Worm (Caenorhabditis elegans) whole organism, young adult: ENCODE data around the gene cec-6.
A peak's percentile ranks its signal among the peaks of the same experiment; 100 is the strongest.

ENCODE experiments used
- B0336.3 ChIP-seq: fragments of 200-800 bp; sonication (Bioruptor generic); IDR thresholded peaks from 2 replicates; pipeline ENCODE4 v1.3.6; 2022; ENCODE audit warnings: missing genetic modification characterization, missing compliant biosample characterization
- C06A6.2 ChIP-seq: fragments of 200-800 bp; sonication (Bioruptor generic); conservative IDR thresholded peaks from 2 replicates; pipeline ENCODE4 v1.3.6; 2022; ENCODE audit warnings: missing genetic modification characterization, missing compliant biosample characterization
- F22D6.2 ChIP-seq: sonication (generic microtip); optimal IDR thresholded peaks from 2 replicates; lab custom pipeline; 2016; ENCODE audit warnings: mild to moderate bottlenecking, missing genetic modification characterization, missing compliant biosample characterization
- F33H1.4 ChIP-seq: fragments of 200-800 bp; sonication (Bioruptor generic); IDR thresholded peaks from 2 replicates; pipeline ENCODE4 v1.3.6; 2022; ENCODE audit warnings: missing genetic modification reagents, missing genetic modification characterization, missing compliant biosample characterization
- K11D2.4 ChIP-seq: fragments of 200-800 bp; sonication (Bioruptor generic); IDR thresholded peaks from 2 replicates; pipeline ENCODE4 v1.3.6; 2022; ENCODE audit warnings: missing genetic modification reagents, missing genetic modification characterization, missing compliant biosample characterization
- K12H6.12 ChIP-seq: fragments of 200-800 bp; sonication (Bioruptor generic); optimal IDR thresholded peaks from 2 replicates; lab custom pipeline; 2018; ENCODE audit warnings: mild to moderate bottlenecking, missing genetic modification characterization, missing compliant biosample characterization
- T26A5.8 ChIP-seq: sonication (generic microtip); optimal IDR thresholded peaks from 2 replicates; lab custom pipeline; 2016; ENCODE audit warnings: missing genetic modification characterization, missing compliant biosample characterization
- Y53G8AR.9 ChIP-seq: fragments of 200-800 bp; sonication (Bioruptor generic); conservative IDR thresholded peaks from 2 replicates; pipeline ENCODE4 v1.3.6; 2022; ENCODE audit warnings: missing genetic modification reagents, missing genetic modification characterization, missing compliant biosample characterization
- atf-7 ChIP-seq: sonication (generic microtip); optimal IDR thresholded peaks from 2 replicates; lab custom pipeline; 2017; ENCODE audit warnings: mild to moderate bottlenecking, missing genetic modification characterization, missing compliant biosample characterization
- cebp-1 ChIP-seq, 2 experiments: fragments of 200-800 bp in 1 of 2; sonication (Bioruptor generic) in 1 of 2; sonication (generic microtip) in 1 of 2; IDR thresholded peaks in 1 of 2; optimal IDR thresholded peaks in 1 of 2; 2 replicates each; pipeline versions ENCODE4 v1.3.6 to Lab custom; 2017 to 2022; ENCODE audit warnings: missing compliant biosample characterization in 2 of 2, missing genetic modification characterization in 2 of 2, mild to moderate bottlenecking in 1 of 2, missing genetic modification reagents in 1 of 2, moderate library complexity in 1 of 2
- cebp-2 ChIP-seq: fragments of 200-800 bp; sonication (Bioruptor generic); IDR thresholded peaks from 2 replicates; pipeline ENCODE4 v1.3.6; 2022; ENCODE audit warnings: missing genetic modification characterization, missing compliant biosample characterization
- ceh-27 ChIP-seq: fragments of 200-800 bp; sonication (Bioruptor generic); optimal IDR thresholded peaks from 2 replicates; lab custom pipeline; 2018; ENCODE audit warnings: mild to moderate bottlenecking, missing genetic modification characterization, moderate library complexity, missing compliant biosample characterization
- dox-1 ChIP-seq: fragments of 200-800 bp; sonication (Bioruptor generic); IDR thresholded peaks from 2 replicates; pipeline ENCODE4 v1.3.6; 2022; ENCODE audit warnings: missing genetic modification reagents, missing genetic modification characterization, missing compliant biosample characterization
- efl-1 ChIP-seq: fragments of 150-350 bp; optimal IDR thresholded peaks from 2 replicates; lab custom pipeline; 2014; ENCODE audit warnings: missing biosample characterization, missing genetic modification reagents, missing genetic modification characterization
- egl-44 ChIP-seq: fragments of 200-800 bp; sonication (Bioruptor generic); IDR thresholded peaks from 2 replicates; pipeline ENCODE4 v1.3.6; 2022; ENCODE audit warnings: missing genetic modification reagents, missing genetic modification characterization, missing compliant biosample characterization
- ets-4 ChIP-seq: fragments of 200-800 bp; sonication (Bioruptor generic); optimal IDR thresholded peaks from 2 replicates; lab custom pipeline; 2018; ENCODE audit warnings: mild to moderate bottlenecking, missing genetic modification characterization, missing compliant biosample characterization
- hlh-26 ChIP-seq: fragments of 200-800 bp; sonication (Bioruptor generic); conservative IDR thresholded peaks from 2 replicates; pipeline ENCODE4 v1.3.6; 2022; ENCODE audit warnings: missing genetic modification reagents, missing genetic modification characterization, missing compliant biosample characterization
- hmg-1.2 ChIP-seq: fragments of 200-800 bp; sonication (Bioruptor generic); IDR thresholded peaks from 2 replicates; pipeline ENCODE4 v1.3.6; 2022; ENCODE audit warnings: missing genetic modification reagents, missing genetic modification characterization, missing compliant biosample characterization
- let-526 ChIP-seq: fragments of 200-800 bp; sonication (Bioruptor generic); IDR thresholded peaks from 2 replicates; pipeline ENCODE4 v1.3.6; 2022; ENCODE audit warnings: missing genetic modification reagents, missing genetic modification characterization, missing compliant biosample characterization
- lin-26 ChIP-seq: fragments of 200-800 bp; sonication (Bioruptor generic); IDR thresholded peaks from 2 replicates; pipeline ENCODE4 v1.3.6; 2022; ENCODE audit warnings: missing genetic modification reagents, missing genetic modification characterization, missing compliant biosample characterization
- lin-40 ChIP-seq: sonication (generic microtip); optimal IDR thresholded peaks from 2 replicates; lab custom pipeline; 2016; ENCODE audit warnings: missing genetic modification characterization, mild to moderate bottlenecking, missing compliant biosample characterization, missing genotype, missing genetic modification reagents
- lir-1 ChIP-seq: fragments of 200-800 bp; sonication (Bioruptor generic); conservative IDR thresholded peaks from 2 replicates; pipeline ENCODE4 v1.3.6; 2022; ENCODE audit warnings: missing genetic modification reagents, missing genetic modification characterization, missing compliant biosample characterization
- madf-10 ChIP-seq: sonication (generic microtip); optimal IDR thresholded peaks from 2 replicates; lab custom pipeline; 2016; ENCODE audit warnings: mild to moderate bottlenecking, missing genetic modification characterization, missing compliant biosample characterization
- madf-3 ChIP-seq: fragments of 200-800 bp; sonication (Bioruptor generic); IDR thresholded peaks from 2 replicates; pipeline ENCODE4 v1.3.6; 2022; ENCODE audit warnings: missing genetic modification reagents, missing genetic modification characterization, missing compliant biosample characterization
- madf-6 ChIP-seq: fragments of 200-800 bp; sonication (Bioruptor generic); IDR thresholded peaks from 2 replicates; pipeline ENCODE4 v1.3.6; 2022; ENCODE audit warnings: missing genetic modification reagents, missing genetic modification characterization, missing compliant biosample characterization
- nfyb-1 ChIP-seq: fragments of 200-800 bp; sonication (Bioruptor generic); IDR thresholded peaks from 2 replicates; pipeline ENCODE4 v1.3.6; 2022; ENCODE audit warnings: missing genetic modification reagents, missing genetic modification characterization, missing compliant biosample characterization
- nhr-80 ChIP-seq: sonication (generic microtip); optimal IDR thresholded peaks from 2 replicates; lab custom pipeline; 2016; ENCODE audit warnings: missing genetic modification characterization, missing compliant biosample characterization
- pha-4 ChIP-seq: fragments of 150-350 bp; sonication (generic microtip); optimal IDR thresholded peaks from 2 replicates; lab custom pipeline; 2014; ENCODE audit warnings: missing biosample characterization, missing genetic modification reagents, missing genetic modification characterization
- snpc-4 ChIP-seq, 5 experiments: fragments of 150-350 bp in 1 of 5; sonication (generic microtip) in 4 of 5; optimal IDR thresholded peaks; 2 replicates each; lab custom pipeline; 2014 to 2018; ENCODE audit warnings: missing genetic modification characterization in 5 of 5, missing biosample characterization in 3 of 5, antibody characterized with exemption in 2 of 5, mild to moderate bottlenecking in 2 of 5, missing compliant biosample characterization in 2 of 5, missing genotype in 2 of 5, moderate library complexity in 2 of 5, missing genetic modification reagents in 1 of 5
- somi-1 ChIP-seq: fragments of 200-800 bp; sonication (Bioruptor generic); optimal IDR thresholded peaks from 2 replicates; lab custom pipeline; 2018; ENCODE audit warnings: mild to moderate bottlenecking, missing genetic modification characterization, missing compliant biosample characterization
- tbp1 ChIP-seq: fragments of 200-800 bp; sonication (Bioruptor generic); optimal IDR thresholded peaks from 2 replicates; lab custom pipeline; 2018; ENCODE audit warnings: mild to moderate bottlenecking, missing genetic modification characterization, missing compliant biosample characterization
- zfh-2 ChIP-seq: fragments of 200-800 bp; sonication (Bioruptor generic); conservative IDR thresholded peaks from 2 replicates; pipeline ENCODE4 v1.3.6; 2022; ENCODE audit warnings: missing genetic modification reagents, missing genetic modification characterization, missing compliant biosample characterization
- ztf-22 ChIP-seq: fragments of 200-800 bp; sonication (Bioruptor generic); optimal IDR thresholded peaks from 2 replicates; lab custom pipeline; 2018; ENCODE audit warnings: mild to moderate bottlenecking, missing genetic modification characterization, moderate library complexity, missing compliant biosample characterization
- ztf-26 ChIP-seq: sonication (generic microtip); optimal IDR thresholded peaks from 2 replicates; lab custom pipeline; 2017; ENCODE audit warnings: missing genetic modification characterization, missing compliant biosample characterization
- ztf-3 ChIP-seq: fragments of 200-800 bp; sonication (Bioruptor generic); optimal IDR thresholded peaks from 2 replicates; lab custom pipeline; 2018; ENCODE audit warnings: mild to moderate bottlenecking, missing genetic modification characterization, missing compliant biosample characterization

cec-6 gene

DNA sequence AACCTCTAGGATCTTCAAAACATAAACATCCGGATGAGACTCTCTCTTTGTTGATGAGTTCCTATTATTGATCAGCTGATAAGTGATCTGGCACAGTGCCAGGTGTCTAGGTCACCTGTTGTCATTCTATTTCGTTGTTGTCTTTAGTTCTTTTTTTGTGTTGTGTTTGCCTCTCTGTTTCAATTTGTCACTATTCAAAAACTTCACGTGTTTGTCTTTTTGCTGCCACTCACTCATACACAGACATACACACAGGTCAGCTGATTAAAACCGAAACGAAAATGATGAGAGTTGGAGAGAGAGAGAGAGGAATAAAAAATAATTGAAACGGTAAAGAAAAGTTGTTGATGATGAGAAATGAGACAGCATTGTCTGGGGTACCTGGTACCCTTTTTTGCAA lies 46.5 kb downstream of the cec-6 start (continued):
- TF ChIP-seq nfyb-1 (GFP tag; lab: Robert Waterston, UW) (peak; percentile 79), madf-10 (peak; percentile 61), lin-26 (peak; percentile 67), K12H6.12 (peak; percentile 41), C06A6.2 (GFP tag; lab: Robert Waterston, UW) (peak; percentile 77), pha-4 (tag; lab: Kevin White, UChicago) (peak; percentile 87), Y53G8AR.9 (GFP tag; lab: Robert Waterston, UW) (no peak), ceh-27 (GFP tag; lab: Kevin White, UChicago) (peak; percentile 76), hmg-1.2 (peak; percentile 20; the same call in 1 of the 2 replicates), madf-3 (peak; percentile 52; the same call in 1 of the 2 replicates), F22D6.2 (peak; percentile 64), ets-4 (GFP tag; lab: Kevin White, UChicago) (peak; percentile 42), ztf-26 (tag; lab: Kevin White, UChicago) (peak; percentile 83), ztf-22 (GFP tag; lab: Kevin White, UChicago) (peak; percentile 95), let-526 (GFP tag; lab: Robert Waterston, UW) (peak; percentile 68; the same call in 1 of the 2 replicates), tbp1 (GFP tag; lab: Kevin White, UChicago) (peak; percentile 51), atf-7 (tag; lab: Kevin White, UChicago) (peak; percentile 92), somi-1 (GFP tag; lab: Kevin White, UChicago) (peak; percentile 97), lin-40 (tag; lab: Kevin White, UChicago) (peak; percentile 90), dox-1 (peak; percentile 54; the same call in 1 of the 2 replicates), nhr-80 (tag; lab: Kevin White, UChicago) (peak; percentile 94)

DNA sequence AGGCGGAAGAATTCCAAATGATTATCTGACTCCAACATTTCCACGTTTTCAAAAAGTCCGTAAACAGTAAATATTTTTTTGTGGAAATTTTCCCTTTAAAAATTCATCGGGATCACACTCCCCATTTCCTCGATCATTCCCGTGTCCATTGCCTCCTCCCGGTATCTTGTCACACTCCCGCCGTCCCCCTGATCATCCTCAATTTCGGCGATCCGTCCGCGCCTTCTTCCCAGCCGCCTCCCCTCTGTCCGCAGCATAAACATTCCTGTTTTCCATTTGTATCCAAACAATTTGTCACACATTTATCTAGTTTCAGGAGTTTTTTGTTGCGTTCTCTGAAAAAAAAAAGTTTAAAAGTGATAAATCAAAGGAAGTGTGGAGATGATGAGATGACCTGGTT lies 48.3 kb downstream of the cec-6 start:
- no peak for TF ChIP-seq hlh-26 (GFP tag; lab: Robert Waterston, UW)
- TF ChIP-seq lir-1 (GFP tag; lab: Robert Waterston, UW): 0 out of 2 replicates have a peak, but pooled peaks have one; percentile 9
- TF ChIP-seq ztf-3: no peak
- no peak for TF ChIP-seq F33H1.4 (GFP tag; lab: Robert Waterston, UW)
- 0 out of 2 replicates have a peak, but pooled peaks have one; percentile 6 for TF ChIP-seq hmg-1.2
- TF ChIP-seq snpc-4 (GFP tag; optimal IDR thresholded peaks at IDR 0.05; lab: Kevin White, UChicago): no peak
- no peak for TF ChIP-seq snpc-4 (tag; optimal IDR thresholded peaks at IDR 0.05; lab: Kevin White, UChicago)
- no peak for TF ChIP-seq lin-40 (tag; lab: Kevin White, UChicago)
- no peak for TF ChIP-seq efl-1 (GFP tag; lab: Kevin White, UChicago)
- no peak for TF ChIP-seq egl-44 (GFP tag; lab: Robert Waterston, UW)
- no peak for TF ChIP-seq cebp-2 (GFP tag; lab: Robert Waterston, UW)
- peak; percentile 72; the same call in 1 of the 2 replicates for TF ChIP-seq zfh-2 (GFP tag; lab: Robert Waterston, UW)
- TF ChIP-seq T26A5.8 (tag; lab: Kevin White, UChicago): no peak

ce11 chrIV:5593804-5594214 lies 49.1 kb downstream of the cec-6 start:
- peak; percentile 33; the same call in 1 of the 2 replicates for TF ChIP-seq K11D2.4 (GFP tag; lab: Robert Waterston, UW)
- TF ChIP-seq zfh-2 (GFP tag; lab: Robert Waterston, UW): peak; percentile 50; the same call in 1 of the 2 replicates
- TF ChIP-seq cebp-1 (GFP tag; IDR thresholded peaks at IDR 0.05; lab: Robert Waterston, UW): no peak
- TF ChIP-seq cebp-1 (tag; optimal IDR thresholded peaks at IDR 0.05; lab: Kevin White, UChicago): peak; percentile 67
- no peak for TF ChIP-seq madf-6
- peak; percentile 64 for TF ChIP-seq somi-1 (GFP tag; lab: Kevin White, UChicago)
- no peak for TF ChIP-seq B0336.3 (GFP tag; lab: Robert Waterston, UW)
- TF ChIP-seq lin-40 (tag; lab: Kevin White, UChicago): peak; percentile 42
- peak; percentile 20; the same call in 1 of the 2 replicates for TF ChIP-seq dox-1
- TF ChIP-seq K12H6.12: peak; percentile 72
